Worm (Caenorhabditis elegans) whole organism, mixed stage, embryonic: Measurements from ENCODE around the gene C38C3.6.

Source experiments
- M03D4.4 ChIP-seq: sonication (generic microtip); optimal IDR thresholded peaks from 2 replicates; lab custom pipeline; 2017; ENCODE audit warnings: mild to moderate bottlenecking, missing genetic modification characterization, missing compliant biosample characterization
- bed-3 ChIP-seq: fragments of 200-800 bp; sonication (Bioruptor generic); optimal IDR thresholded peaks from 3 replicates; lab custom pipeline; 2018; ENCODE audit warnings: mild to moderate bottlenecking, missing genetic modification characterization, moderate library complexity, missing compliant biosample characterization
- blmp-1 ChIP-seq: fragments of 150-350 bp; optimal IDR thresholded peaks from 2 replicates; lab custom pipeline; 2014; ENCODE audit warnings: missing biosample characterization, missing genetic modification characterization
- ceh-43 ChIP-seq: fragments of 200-800 bp; sonication (Bioruptor generic); optimal IDR thresholded peaks from 2 replicates; lab custom pipeline; 2018; ENCODE audit warnings: mild to moderate bottlenecking, missing genetic modification characterization, moderate library complexity, missing compliant biosample characterization
- ceh-83 ChIP-seq: fragments of 200-800 bp; sonication (Bioruptor generic); optimal IDR thresholded peaks from 2 replicates; lab custom pipeline; 2018; ENCODE audit warnings: mild to moderate bottlenecking, missing genetic modification characterization, missing compliant biosample characterization
- ces-1 ChIP-seq: fragments of 150-350 bp; optimal IDR thresholded peaks from 2 replicates; lab custom pipeline; 2014; ENCODE audit warnings: missing biosample characterization, missing genetic modification reagents, missing genetic modification characterization
- cnd-1 ChIP-seq: fragments of 200-800 bp; sonication (Bioruptor generic); optimal IDR thresholded peaks from 2 replicates; lab custom pipeline; 2018; ENCODE audit warnings: mild to moderate bottlenecking, missing genetic modification characterization, missing compliant biosample characterization
- drap-1 ChIP-seq: fragments of 200-800 bp; sonication (Bioruptor generic); optimal IDR thresholded peaks from 3 replicates; lab custom pipeline; 2018; ENCODE audit warnings: mild to moderate bottlenecking, missing genetic modification characterization, missing compliant biosample characterization
- elt-1 ChIP-seq: sonication (generic microtip); optimal IDR thresholded peaks from 2 replicates; lab custom pipeline; 2017; ENCODE audit warnings: missing genetic modification characterization, mild to moderate bottlenecking, missing compliant biosample characterization, antibody characterized with exemption, moderate library complexity, borderline replicate concordance; ENCODE audit not compliant: insufficient read depth
- elt-3 ChIP-seq: fragments of 150-350 bp; optimal IDR thresholded peaks from 2 replicates; lab custom pipeline; 2014; ENCODE audit warnings: missing biosample characterization, missing genetic modification characterization
- flh-1 ChIP-seq: fragments of 200-800 bp; sonication (Bioruptor generic); optimal IDR thresholded peaks from 2 replicates; lab custom pipeline; 2018; ENCODE audit warnings: mild to moderate bottlenecking, missing genetic modification characterization, moderate library complexity, missing compliant biosample characterization
- ham-2 ChIP-seq: fragments of 200-800 bp; sonication (Bioruptor generic); optimal IDR thresholded peaks from 2 replicates; lab custom pipeline; 2018; ENCODE audit warnings: mild to moderate bottlenecking, missing genetic modification characterization, missing compliant biosample characterization
- hlh-1 ChIP-seq: fragments of 150-350 bp; optimal IDR thresholded peaks from 2 replicates; lab custom pipeline; 2014; ENCODE audit warnings: missing biosample characterization, missing genetic modification reagents, missing genetic modification characterization
- lin-32 ChIP-seq: fragments of 200-800 bp; sonication (Bioruptor generic); optimal IDR thresholded peaks from 2 replicates; lab custom pipeline; 2018; ENCODE audit warnings: mild to moderate bottlenecking, missing genetic modification characterization, missing compliant biosample characterization
- lsy-2 ChIP-seq: fragments of 150-350 bp; optimal IDR thresholded peaks from 2 replicates; lab custom pipeline; 2014; ENCODE audit warnings: missing biosample characterization, missing genetic modification characterization
- mab-5 ChIP-seq: fragments of 150-350 bp; optimal IDR thresholded peaks from 2 replicates; lab custom pipeline; 2014; ENCODE audit warnings: missing biosample characterization, missing genetic modification characterization
- mep-1 ChIP-seq: fragments of 150-350 bp; optimal IDR thresholded peaks from 2 replicates; lab custom pipeline; 2017; ENCODE audit warnings: missing biosample characterization, missing genetic modification reagents, missing genetic modification characterization, inconsistent platforms
- mls-2 ChIP-seq: sonication (generic microtip); optimal IDR thresholded peaks from 2 replicates; lab custom pipeline; 2016; ENCODE audit warnings: mild to moderate bottlenecking, missing genetic modification characterization, moderate library complexity, missing compliant biosample characterization
- nhr-12 ChIP-seq: fragments of 150-350 bp; optimal IDR thresholded peaks from 2 replicates; lab custom pipeline; 2014; ENCODE audit warnings: missing biosample characterization, missing genetic modification characterization
- nhr-2 ChIP-seq: fragments of 150-350 bp; optimal IDR thresholded peaks from 2 replicates; lab custom pipeline; 2014; ENCODE audit warnings: missing biosample characterization, missing genetic modification characterization
- nhr-237 ChIP-seq: fragments of 150-350 bp; optimal IDR thresholded peaks from 2 replicates; lab custom pipeline; 2014; ENCODE audit warnings: missing biosample characterization, missing genetic modification characterization
- nhr-76 ChIP-seq: sonication (generic microtip); optimal IDR thresholded peaks from 2 replicates; lab custom pipeline; 2017; ENCODE audit warnings: missing biosample characterization, missing genetic modification characterization
- pha-4 ChIP-seq: fragments of 150-350 bp; optimal IDR thresholded peaks from 2 replicates; lab custom pipeline; 2018; ENCODE audit warnings: missing biosample characterization, missing genetic modification reagents, missing genetic modification characterization
- snpc-4 ChIP-seq: fragments of 150-350 bp; optimal IDR thresholded peaks from 2 replicates; lab custom pipeline; 2014; ENCODE audit warnings: missing biosample characterization, missing genetic modification characterization
- sptf-1 ChIP-seq: sonication (generic microtip); optimal IDR thresholded peaks from 2 replicates; lab custom pipeline; 2017; ENCODE audit warnings: mild to moderate bottlenecking, missing genetic modification characterization, moderate library complexity, missing compliant biosample characterization
- tbx-8 ChIP-seq: fragments of 200-800 bp; sonication (Bioruptor generic); optimal IDR thresholded peaks from 2 replicates; lab custom pipeline; 2018; ENCODE audit warnings: mild to moderate bottlenecking, missing genetic modification characterization, moderate library complexity, missing compliant biosample characterization
- unc-39 ChIP-seq: fragments of 150-350 bp; optimal IDR thresholded peaks from 2 replicates; lab custom pipeline; 2014; ENCODE audit warnings: missing biosample characterization, missing genetic modification characterization
- unc-62 ChIP-seq: fragments of 150-350 bp; optimal IDR thresholded peaks from 2 replicates; lab custom pipeline; 2014; ENCODE audit warnings: missing biosample characterization, missing genetic modification reagents, missing genetic modification characterization
- zip-8 ChIP-seq: fragments of 150-350 bp; optimal IDR thresholded peaks from 2 replicates; lab custom pipeline; 2014; ENCODE audit warnings: missing biosample characterization, missing genetic modification characterization
- ztf-11 ChIP-seq: fragments of 150-350 bp; optimal IDR thresholded peaks from 2 replicates; lab custom pipeline; 2014; ENCODE audit warnings: missing biosample characterization, missing genetic modification characterization

The C38C3.6 gene

DNA sequence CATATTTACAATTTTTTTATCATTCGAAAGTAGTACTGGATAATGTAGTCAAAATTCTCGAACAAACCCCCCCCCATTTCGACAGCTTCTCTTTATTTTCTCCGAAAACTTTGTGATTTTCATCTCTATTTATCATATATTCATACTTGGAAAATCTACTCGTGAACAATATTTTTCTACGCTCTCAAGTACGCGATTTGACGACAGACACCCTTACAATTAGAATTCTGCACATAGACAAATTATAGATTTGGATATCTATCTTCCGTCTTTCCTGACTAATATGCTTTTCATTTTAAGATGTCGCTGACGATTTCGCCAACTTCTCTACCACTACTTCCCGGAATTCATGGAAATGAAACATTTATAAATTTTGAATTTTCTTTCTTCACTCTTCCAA lies 14.6 kb upstream of the C38C3.6 start, which contains the start of gene sru-28:
Gene sru-28, plus strand, starts transcription at position 301 of the 400 bp plus-strand sequence.
- TF ChIP-seq drap-1 (no peak), M03D4.4 (tag; lab: Kevin White, UChicago) (no peak), unc-62 (GFP tag; lab: Kevin White, UChicago) (no peak), mep-1 (no peak)

DNA sequence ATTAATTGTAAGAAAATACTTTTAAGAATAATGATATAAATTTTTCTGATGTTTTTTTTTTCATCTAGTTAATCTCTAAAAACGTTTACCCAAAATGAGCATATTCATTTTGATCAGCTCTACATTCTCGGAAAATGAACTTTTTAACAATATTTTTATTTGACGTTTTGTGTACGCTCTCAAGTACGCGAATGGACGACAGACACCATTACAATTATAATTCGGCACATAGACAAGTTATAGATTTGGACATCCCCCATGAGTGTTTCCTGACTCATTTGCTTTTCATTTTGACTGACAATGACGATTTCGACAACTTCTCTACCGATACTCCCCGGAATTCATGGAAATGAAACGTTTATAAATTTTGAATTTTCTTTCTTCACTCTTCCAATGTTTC lies 7.7 kb upstream of the C38C3.6 start, which contains the start of gene sru-27:
Gene sru-27, plus strand, starts transcription at position 301 of the 400 bp plus-strand sequence.
- TF ChIP-seq elt-3 (tag; lab: Kevin White, UChicago) (no peak), cnd-1 (no peak), ztf-11 (tag; lab: Kevin White, UChicago) (no peak), nhr-2 (tag; lab: Kevin White, UChicago) (no peak), nhr-76 (no peak), tbx-8 (no peak), nhr-12 (no peak), bed-3 (GFP tag; lab: Kevin White, UChicago) (no peak), lsy-2 (no peak), unc-62 (GFP tag; lab: Kevin White, UChicago) (no peak)
- TF ChIP-seq, all 35 proteins: peak for 0

DNA sequence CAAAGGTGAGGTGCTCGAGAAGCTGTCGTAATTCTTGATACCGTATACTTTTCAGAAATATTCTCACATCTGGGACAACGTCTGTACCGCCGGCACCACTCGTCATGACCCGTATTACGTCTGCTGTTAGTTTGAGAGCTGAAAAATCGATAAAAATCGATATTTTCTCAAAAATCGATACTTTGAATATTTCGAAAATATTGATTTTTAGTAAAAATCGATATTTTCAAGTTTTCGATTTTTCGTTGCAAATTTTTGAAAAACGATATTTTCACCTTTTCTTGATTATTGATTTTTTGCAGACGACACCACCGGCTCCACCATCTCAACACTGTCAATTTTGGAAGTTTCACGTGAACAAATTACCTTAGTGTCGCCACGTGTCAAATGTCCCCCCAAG lies 4.3 kb upstream of the C38C3.6 start:
- no peak for TF ChIP-seq nhr-76
- TF ChIP-seq, all 35 proteins: peak for 0

DNA sequence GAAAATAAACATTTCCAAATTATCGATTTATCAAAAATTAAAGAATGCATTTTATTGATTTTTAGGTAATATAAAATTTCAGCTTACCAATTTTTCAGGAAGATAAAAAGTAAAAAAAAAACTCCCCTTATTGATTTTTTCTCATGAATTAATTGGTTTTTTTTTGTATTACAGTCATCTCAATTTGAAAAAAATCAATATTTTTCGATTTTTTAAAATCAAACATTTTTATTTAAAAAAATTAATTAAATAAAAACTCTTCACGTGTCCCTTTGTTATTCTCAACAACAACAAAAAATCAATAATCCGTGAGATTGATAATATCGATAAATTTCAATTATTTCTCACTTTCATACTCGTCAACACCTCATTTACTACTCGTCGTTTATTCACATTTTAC lies 3.9 kb upstream of the C38C3.6 start, which contains the start of gene C38C3.3:
Gene C38C3.3, plus strand, starts transcription at position 301 of the 400 bp plus-strand sequence.
- TF ChIP-seq ces-1 (GFP tag; lab: Kevin White, UChicago) (no peak), cnd-1 (no peak), elt-1 (tag; lab: Kevin White, UChicago) (no peak), hlh-1 (tag; lab: Kevin White, UChicago) (no peak), tbx-8 (no peak), mab-5 (tag; lab: Kevin White, UChicago) (no peak), lsy-2 (no peak), snpc-4 (tag; lab: Kevin White, UChicago) (no peak), ztf-11 (tag; lab: Kevin White, UChicago) (no peak), M03D4.4 (tag; lab: Kevin White, UChicago) (no peak), blmp-1 (no peak), ceh-43 (GFP tag; lab: Kevin White, UChicago) (no peak)
- TF ChIP-seq, all 35 proteins: peak for 0

DNA sequence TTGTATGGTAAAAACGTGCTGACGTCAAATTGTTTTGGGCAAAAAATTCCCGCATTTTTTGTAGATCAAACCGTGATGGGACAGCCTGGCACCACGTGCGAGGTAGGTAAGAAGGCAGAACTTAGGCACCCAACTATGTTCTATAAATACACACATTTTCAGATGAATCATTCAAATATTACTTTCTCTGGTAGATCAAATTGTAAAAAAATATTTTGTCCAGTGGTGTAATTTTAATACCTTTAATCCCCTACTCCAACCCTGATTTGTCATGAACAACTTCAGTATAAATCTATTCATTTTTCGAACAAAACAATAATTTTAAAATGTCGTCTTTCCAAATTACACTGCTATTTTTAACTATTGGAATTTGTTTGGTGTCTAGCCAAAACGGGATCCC lies 3.1 kb upstream of the C38C3.6 start, which contains the start of gene spig-7:
Gene spig-7, plus strand, starts transcription at position 301 of the 400 bp plus-strand sequence.
- TF ChIP-seq nhr-76 = no peak
- TF ChIP-seq nhr-12 = no peak
- TF ChIP-seq pha-4 (tag; lab: Kevin White, UChicago) = no peak
- TF ChIP-seq mls-2 (tag; lab: Kevin White, UChicago) = no peak
- no peak for TF ChIP-seq mep-1
- no peak for TF ChIP-seq zip-8 (tag; lab: Kevin White, UChicago)
- no peak for TF ChIP-seq ztf-11 (tag; lab: Kevin White, UChicago)
- TF ChIP-seq lin-32 (GFP tag; lab: Kevin White, UChicago) = no peak
- no peak for TF ChIP-seq ceh-83 (GFP tag; lab: Kevin White, UChicago)
- no peak for TF ChIP-seq mab-5 (tag; lab: Kevin White, UChicago)
- no peak for TF ChIP-seq flh-1 (GFP tag; lab: Kevin White, UChicago)
- TF ChIP-seq drap-1 = no peak
- no peak for TF ChIP-seq elt-3 (tag; lab: Kevin White, UChicago)
- no peak for TF ChIP-seq sptf-1 (tag; lab: Kevin White, UChicago)
- no peak for TF ChIP-seq lsy-2

DNA sequence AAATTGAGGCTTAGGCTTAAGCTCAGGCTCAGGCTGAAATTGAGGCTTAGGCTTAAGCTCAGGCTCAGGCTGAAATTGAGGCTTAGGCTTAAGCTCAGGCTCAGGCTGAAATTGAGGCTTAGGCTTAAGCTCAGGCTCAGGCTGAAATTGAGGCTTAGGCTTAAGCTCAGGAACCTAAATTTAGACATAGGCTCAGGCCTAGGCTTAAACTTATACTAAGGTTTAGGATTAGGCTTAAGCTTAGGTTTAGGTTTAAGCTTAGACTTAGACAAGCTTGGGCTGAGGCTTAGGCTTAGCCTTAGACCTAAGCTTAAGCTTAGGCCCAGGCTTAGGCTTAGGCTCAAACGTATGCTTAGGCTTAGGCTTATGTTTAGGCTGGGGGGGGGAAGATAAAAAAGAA lies 536 bp downstream of the C38C3.6 start:
- TF ChIP-seq ham-2 (GFP tag; lab: Kevin White, UChicago) = peak; percentile 22

DNA sequence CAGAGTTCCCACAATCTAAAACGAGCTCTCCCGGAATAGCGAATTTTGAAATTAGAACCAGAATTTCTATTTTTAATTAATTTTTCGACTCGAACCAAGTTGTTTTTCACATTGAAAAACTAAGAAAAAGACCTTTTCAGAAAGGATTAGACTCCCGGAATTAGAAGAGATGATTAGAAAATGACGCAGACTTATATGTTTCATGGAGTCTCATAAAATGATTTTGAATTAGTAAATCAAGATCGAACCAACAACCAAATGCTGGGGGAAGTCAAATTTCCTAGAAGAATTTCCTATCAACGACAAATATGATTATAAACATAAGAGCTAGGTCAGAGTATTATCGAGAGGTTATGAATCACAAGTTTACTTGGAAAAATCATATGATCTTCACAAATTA lies 2.8 kb downstream of the C38C3.6 start:
- TF ChIP-seq ces-1 (GFP tag; lab: Kevin White, UChicago) = no peak
- TF ChIP-seq cnd-1 = no peak
- TF ChIP-seq ham-2 (GFP tag; lab: Kevin White, UChicago) = no peak
- no peak for TF ChIP-seq pha-4 (tag; lab: Kevin White, UChicago)
- no peak for TF ChIP-seq nhr-237 (tag; lab: Kevin White, UChicago)
- no peak for TF ChIP-seq nhr-12
- no peak for TF ChIP-seq unc-39 (tag; lab: Kevin White, UChicago)
- no peak for TF ChIP-seq bed-3 (GFP tag; lab: Kevin White, UChicago)
